Fruit fly (Drosophila melanogaster) whole organism, embryonic: ENCODE results near the gene CG13285.
A peak's percentile ranks its signal among the peaks of the same experiment; 100 is the strongest.

ENCODE experiments used
- CG10274 ChIP-seq: fragments of 200-800 bp; sonication (Bioruptor generic); optimal IDR thresholded peaks from 3 replicates; lab custom pipeline; 2017; ENCODE audit warnings: missing biosample characterization, mild to moderate bottlenecking, missing genetic modification characterization
- CG12659 ChIP-seq: fragments of 200-800 bp; sonication (Bioruptor generic); optimal IDR thresholded peaks from 3 replicates; lab custom pipeline; 2017; ENCODE audit warnings: mild to moderate bottlenecking, missing biosample characterization, missing genetic modification reagents, missing genetic modification characterization
- CG13424 ChIP-seq: fragments of 200-800 bp; sonication (Bioruptor generic); optimal IDR thresholded peaks from 2 replicates; lab custom pipeline; 2019; ENCODE audit warnings: missing biosample characterization, mild to moderate bottlenecking, missing genetic modification characterization, moderate library complexity
- CG1603 ChIP-seq: fragments of 200-800 bp; sonication (Bioruptor generic); optimal IDR thresholded peaks from 2 replicates; lab custom pipeline; 2019; ENCODE audit warnings: missing biosample characterization, mild to moderate bottlenecking, missing genetic modification characterization, moderate library complexity
- CG1792 ChIP-seq: fragments of 200-800 bp; sonication (Bioruptor generic); optimal IDR thresholded peaks from 2 replicates; lab custom pipeline; 2016; ENCODE audit warnings: missing biosample characterization, missing genetic modification characterization
- CG18599 ChIP-seq: fragments of 200-800 bp; sonication (Bioruptor generic); optimal IDR thresholded peaks from 3 replicates; lab custom pipeline; 2017; ENCODE audit warnings: missing biosample characterization, missing genetic modification characterization, mild to moderate bottlenecking, moderate library complexity, missing genetic modification reagents
- CG31365 ChIP-seq: fragments of 200-800 bp; sonication (Bioruptor generic); optimal IDR thresholded peaks from 2 replicates; lab custom pipeline; 2018; ENCODE audit warnings: missing biosample characterization, mild to moderate bottlenecking, missing genetic modification characterization
- CG32772 ChIP-seq: fragments of 200-800 bp; sonication (Bioruptor generic); IDR thresholded peaks from 2 replicates; pipeline ENCODE4 v1.3.6; 2022; ENCODE audit warnings: missing biosample characterization, missing genetic modification characterization
- CG4617 ChIP-seq: fragments of 200-800 bp; sonication (Bioruptor generic); optimal IDR thresholded peaks from 3 replicates; lab custom pipeline; 2016; ENCODE audit warnings: missing biosample characterization, missing genetic modification characterization, borderline replicate concordance
- CG5180 ChIP-seq: fragments of 200-800 bp; sonication (Bioruptor generic); optimal IDR thresholded peaks from 3 replicates; lab custom pipeline; 2017; ENCODE audit warnings: missing biosample characterization, missing genetic modification characterization, mild to moderate bottlenecking, moderate library complexity, missing genetic modification reagents
- CG7987 ChIP-seq: fragments of 200-800 bp; sonication (Bioruptor generic); optimal IDR thresholded peaks from 2 replicates; lab custom pipeline; 2018; ENCODE audit warnings: missing biosample characterization, mild to moderate bottlenecking, missing genetic modification characterization, moderate library complexity
- CG8359 ChIP-seq: fragments of 200-800 bp; sonication (Bioruptor generic); optimal IDR thresholded peaks from 2 replicates; lab custom pipeline; 2017; ENCODE audit warnings: missing biosample characterization, mild to moderate bottlenecking, missing genetic modification characterization, borderline replicate concordance
- CG9817 ChIP-seq: fragments of 200-800 bp; sonication (Bioruptor generic); optimal IDR thresholded peaks from 2 replicates; lab custom pipeline; 2018; ENCODE audit warnings: missing biosample characterization, mild to moderate bottlenecking, missing genetic modification characterization, moderate library complexity
- Camta ChIP-seq: fragments of 200-800 bp; sonication (Bioruptor generic); optimal IDR thresholded peaks from 2 replicates; lab custom pipeline; 2016; ENCODE audit warnings: missing biosample characterization, missing genetic modification characterization
- D ChIP-seq, 2 experiments: fragments of 200-800 bp in 1 of 2; fragments of >200 bp in 1 of 2; sonication (Bioruptor generic) in 1 of 2; optimal IDR thresholded peaks; 2 replicates in 1 of 2; 3 replicates in 1 of 2; lab custom pipeline; 2017; ENCODE audit warnings: mild to moderate bottlenecking in 1 of 2, missing biosample characterization in 1 of 2, missing genetic modification characterization in 1 of 2, missing genetic modification reagents in 1 of 2
- Dll ChIP-seq: fragments of 200-800 bp; sonication (Bioruptor generic); IDR thresholded peaks from 4 replicates; pipeline ENCODE4 v1.3.6; 2022; ENCODE audit warnings: missing biosample characterization, missing genetic modification characterization; ENCODE audit not compliant: partially characterized antibody
- E2f1 ChIP-seq: fragments of 200-800 bp; sonication (Bioruptor generic); IDR thresholded peaks from 2 replicates; pipeline ENCODE4 v1.3.6; 2022; ENCODE audit warnings: missing biosample characterization, missing genetic modification characterization
- E2f2 ChIP-seq: fragments of 200-800 bp; sonication (Bioruptor generic); IDR thresholded peaks from 2 replicates; pipeline ENCODE4 v1.3.6; 2022; ENCODE audit warnings: missing biosample characterization, missing genetic modification characterization
- Elba2 ChIP-seq: fragments of 200-800 bp; sonication (Bioruptor generic); optimal IDR thresholded peaks from 3 replicates; lab custom pipeline; 2016; ENCODE audit warnings: missing biosample characterization, missing genetic modification characterization
- GATAe ChIP-seq: fragments of 200-800 bp; sonication (Bioruptor generic); conservative IDR thresholded peaks from 2 replicates; pipeline ENCODE4 v1.3.6; 2022; ENCODE audit warnings: missing biosample characterization, missing genetic modification characterization
- Max ChIP-seq: fragments of 200-800 bp; sonication (Bioruptor generic); optimal IDR thresholded peaks from 2 replicates; lab custom pipeline; 2016; ENCODE audit warnings: missing biosample characterization, mild to moderate bottlenecking, missing genetic modification characterization
- Sox100B ChIP-seq: fragments of 200-800 bp; sonication (Bioruptor generic); optimal IDR thresholded peaks from 3 replicates; lab custom pipeline; 2018; ENCODE audit warnings: missing biosample characterization, mild to moderate bottlenecking, missing genetic modification characterization
- Stat92E ChIP-seq, 3 experiments: fragments of >200 bp in 2 of 3; fragments of 200-800 bp in 1 of 3; sonication (Bioruptor generic) in 1 of 3; optimal IDR thresholded peaks; 2 replicates each; lab custom pipeline; 2017 to 2019; ENCODE audit warnings: missing biosample characterization in 3 of 3, missing genetic modification characterization in 3 of 3, mild to moderate bottlenecking in 1 of 3, moderate library complexity in 1 of 3
- al ChIP-seq: fragments of 200-800 bp; sonication (Bioruptor generic); IDR thresholded peaks from 2 replicates; pipeline ENCODE4 v1.3.6; 2022; ENCODE audit warnings: missing biosample characterization, missing genetic modification characterization
- aop ChIP-seq: fragments of 200-800 bp; sonication (Bioruptor generic); IDR thresholded peaks from 2 replicates; pipeline ENCODE4 v1.3.6; 2022; ENCODE audit warnings: missing biosample characterization, missing genetic modification characterization
- btn ChIP-seq: fragments of 200-800 bp; sonication (Bioruptor generic); optimal IDR thresholded peaks from 2 replicates; lab custom pipeline; 2016; ENCODE audit warnings: missing biosample characterization, missing genetic modification characterization
- cad ChIP-seq: fragments of >200 bp; optimal IDR thresholded peaks from 2 replicates; lab custom pipeline; 2017; ENCODE audit warnings: missing biosample characterization, missing genetic modification characterization
- cato ChIP-seq: fragments of 200-800 bp; sonication (Bioruptor generic); optimal IDR thresholded peaks from 2 replicates; lab custom pipeline; 2016; ENCODE audit warnings: missing biosample characterization, missing genetic modification characterization, borderline replicate concordance
- chif ChIP-seq, 2 experiments: fragments of 200-800 bp; sonication (Bioruptor generic); optimal IDR thresholded peaks; 3 replicates each; lab custom pipeline; 2016; ENCODE audit warnings: missing biosample characterization in 2 of 2, missing genetic modification characterization in 2 of 2
- corto ChIP-seq: fragments of 200-800 bp; sonication (Bioruptor generic); optimal IDR thresholded peaks from 2 replicates; lab custom pipeline; 2016; ENCODE audit warnings: missing biosample characterization, mild to moderate bottlenecking, missing genetic modification characterization, moderate library complexity
- crp ChIP-seq, 2 experiments: fragments of 200-800 bp; sonication (Bioruptor generic); optimal IDR thresholded peaks; 2 replicates in 1 of 2; 3 replicates in 1 of 2; lab custom pipeline; 2017; ENCODE audit warnings: missing biosample characterization in 2 of 2, missing genetic modification characterization in 2 of 2, mild to moderate bottlenecking in 1 of 2, moderate library complexity in 1 of 2
- eyg ChIP-seq: fragments of 200-800 bp; sonication (Bioruptor generic); optimal IDR thresholded peaks from 3 replicates; lab custom pipeline; 2016; ENCODE audit warnings: missing biosample characterization, missing genetic modification characterization
- fd64A ChIP-seq: fragments of 200-800 bp; sonication (Bioruptor generic); optimal IDR thresholded peaks from 3 replicates; lab custom pipeline; 2018; ENCODE audit warnings: missing biosample characterization, mild to moderate bottlenecking, missing genetic modification characterization
- gsb-n ChIP-seq: fragments of 200-800 bp; sonication (Bioruptor generic); optimal IDR thresholded peaks from 3 replicates; lab custom pipeline; 2018; ENCODE audit warnings: missing biosample characterization, mild to moderate bottlenecking, missing genetic modification characterization
- h ChIP-seq: fragments of >200 bp; optimal IDR thresholded peaks from 2 replicates; lab custom pipeline; 2017
- kni ChIP-seq: fragments of 200-800 bp; sonication (Bioruptor generic); optimal IDR thresholded peaks from 3 replicates; lab custom pipeline; 2017; ENCODE audit warnings: mild to moderate bottlenecking, missing biosample characterization, missing genetic modification reagents, missing genetic modification characterization
- otp ChIP-seq: fragments of 200-800 bp; sonication (Bioruptor generic); IDR thresholded peaks from 3 replicates; pipeline ENCODE4, ENCODE4 v1.3.6; 2022; ENCODE audit warnings: missing biosample characterization, missing genetic modification characterization
- pan ChIP-seq, 4 experiments: fragments of >200 bp in 3 of 4; fragments of 200-800 bp in 1 of 4; sonication (Bioruptor generic) in 1 of 4; optimal IDR thresholded peaks in 3 of 4; IDR thresholded peaks in 1 of 4; 2 replicates each; pipeline versions ENCODE4 v1.3.6 to Lab custom; 2017 to 2022; ENCODE audit warnings: missing biosample characterization in 2 of 4, missing genetic modification characterization in 2 of 4, mixed read lengths in 1 of 4
- pfk ChIP-seq: fragments of 200-800 bp; sonication (Bioruptor generic); optimal IDR thresholded peaks from 2 replicates; lab custom pipeline; 2018; ENCODE audit warnings: missing biosample characterization, mild to moderate bottlenecking, missing genetic modification characterization, moderate library complexity
- pho ChIP-seq: fragments of 200-800 bp; sonication (Bioruptor generic); optimal IDR thresholded peaks from 2 replicates; lab custom pipeline; 2016; ENCODE audit warnings: missing biosample characterization, missing genetic modification characterization
- shn ChIP-seq: fragments of 200-800 bp; sonication (Bioruptor generic); optimal IDR thresholded peaks from 3 replicates; lab custom pipeline; 2016; ENCODE audit warnings: missing biosample characterization, missing genetic modification characterization
- sim ChIP-seq: fragments of 200-800 bp; sonication (Bioruptor generic); IDR thresholded peaks from 2 replicates; pipeline ENCODE4 v1.3.6; 2022; ENCODE audit warnings: missing biosample characterization, missing genetic modification characterization
- stwl ChIP-seq: fragments of 200-800 bp; sonication (Bioruptor generic); optimal IDR thresholded peaks from 3 replicates; lab custom pipeline; 2018; ENCODE audit warnings: missing biosample characterization, mild to moderate bottlenecking, missing genetic modification characterization, moderate library complexity
- trh ChIP-seq: fragments of 200-800 bp; sonication (Bioruptor generic); optimal IDR thresholded peaks from 2 replicates; lab custom pipeline; 2016; ENCODE audit warnings: missing biosample characterization, missing genetic modification characterization
- unc-4 ChIP-seq: fragments of 200-800 bp; sonication (Bioruptor generic); IDR thresholded peaks from 2 replicates; pipeline ENCODE4 v1.3.6; 2022; ENCODE audit warnings: missing biosample characterization, missing genetic modification characterization; ENCODE audit not compliant: partially characterized antibody
- vfl ChIP-seq: fragments of 200-800 bp; sonication (Bioruptor generic); optimal IDR thresholded peaks from 2 replicates; lab custom pipeline; 2016; ENCODE audit warnings: missing biosample characterization, missing genetic modification characterization
- vvl ChIP-seq: fragments of 200-800 bp; sonication (Bioruptor generic); IDR thresholded peaks from 2 replicates; pipeline ENCODE4 v1.3.6; 2022; ENCODE audit warnings: missing biosample characterization, missing genetic modification characterization
- wek ChIP-seq: fragments of 200-800 bp; sonication (Bioruptor generic); optimal IDR thresholded peaks from 3 replicates; lab custom pipeline; 2018; ENCODE audit warnings: missing biosample characterization, mild to moderate bottlenecking, missing genetic modification characterization, moderate library complexity

Gene CG13285

dm6 chr3L:5511959-5512358 is 23.6 kb downstream of the CG13285 start (continued):
- no peak for TF ChIP-seq kni (GFP tag; lab: Kevin White, UChicago)
- TF ChIP-seq pfk (GFP tag; lab: Kevin White, UChicago) = peak; percentile 90
- TF ChIP-seq wek (GFP tag; lab: Kevin White, UChicago) = peak; percentile 85
- no peak for TF ChIP-seq Dll (GFP tag; lab: Robert Waterston, UW)
- peak; percentile 87 for TF ChIP-seq CG9817 (tag; lab: Kevin White, UChicago)
- peak; percentile 83 for TF ChIP-seq CG31365 (tag; lab: Kevin White, UChicago)
- TF ChIP-seq Elba2 (GFP tag; lab: Kevin White, UChicago) = no peak
- TF ChIP-seq CG4617 (GFP tag; lab: Kevin White, UChicago) = peak; percentile 49
- peak; percentile 76 for TF ChIP-seq stwl (tag; lab: Kevin White, UChicago)
- TF ChIP-seq cad (GFP tag; lab: Kevin White, UChicago) = no peak
- peak; percentile 73 for TF ChIP-seq fd64A (GFP tag; lab: Kevin White, UChicago)
- TF ChIP-seq CG18599 (GFP tag; lab: Kevin White, UChicago) = peak; percentile 94
- peak; percentile 87 for TF ChIP-seq shn (GFP tag; lab: Kevin White, UChicago)
- TF ChIP-seq CG10274 (GFP tag; lab: Kevin White, UChicago) = peak; percentile 81
- peak; percentile 87 for TF ChIP-seq Camta
- TF ChIP-seq h = no peak
- TF ChIP-seq E2f1 (GFP tag; lab: Robert Waterston, UW) = peak; percentile 55; the same call in 1 of the 2 replicates
- TF ChIP-seq GATAe (GFP tag; lab: Robert Waterston, UW) = peak; percentile 32; the same call in 1 of the 2 replicates
- no peak for TF ChIP-seq pan (optimal IDR thresholded peaks at IDR 0.05; lab: Kevin White, UChicago)
- TF ChIP-seq pan (GFP tag; optimal IDR thresholded peaks at IDR 0.05 in 1 of 2, IDR thresholded peaks at IDR 0.05 in 1 of 2) = peak in 1 of 2 experiments; percentile 89
- TF ChIP-seq CG8359 (GFP tag; lab: Kevin White, UChicago) = peak; percentile 39
- peak; percentile 61 to 91 for TF ChIP-seq chif (GFP tag; optimal IDR thresholded peaks at IDR 0.05; lab: Kevin White, UChicago)
- 0 out of 2 replicates have a peak, but pooled peaks have one; percentile 18 for TF ChIP-seq sim (GFP tag; lab: Robert Waterston, UW)
- TF ChIP-seq E2f2 (GFP tag; lab: Robert Waterston, UW) = peak; percentile 70
- TF ChIP-seq CG7987 (GFP tag; lab: Kevin White, UChicago) = peak; percentile 98
- peak; percentile 77 for TF ChIP-seq CG13424
- TF ChIP-seq eyg (GFP tag; lab: Kevin White, UChicago) = peak; percentile 92
- peak; percentile 72 for TF ChIP-seq Sox100B (GFP tag; lab: Kevin White, UChicago)
- peak; percentile 69 for TF ChIP-seq CG5180
- peak in 1 of 2 experiments; percentile 48 for TF ChIP-seq crp (GFP tag; optimal IDR thresholded peaks at IDR 0.05; lab: Kevin White, UChicago)
- TF ChIP-seq CG1792 (GFP tag; lab: Kevin White, UChicago) = peak; percentile 79
- TF ChIP-seq corto = no peak
- TF ChIP-seq gsb-n (tag; lab: Kevin White, UChicago) = peak; percentile 75
- TF ChIP-seq aop (GFP tag; lab: Robert Waterston, UW) = peak; percentile 60
- TF ChIP-seq vfl (GFP tag; lab: Kevin White, UChicago) = peak; percentile 78
- peak; percentile 96 for TF ChIP-seq CG1603 (tag; lab: Kevin White, UChicago)
- TF ChIP-seq otp (GFP tag; lab: Robert Waterston, UW) = peak; percentile 93
- peak; percentile 72 for TF ChIP-seq Max (GFP tag; lab: Kevin White, UChicago)
- peak; percentile 82 for TF ChIP-seq cato (GFP tag; lab: Kevin White, UChicago)
- peak; percentile 81 for TF ChIP-seq trh
- TF ChIP-seq CG32772 (GFP tag; lab: Robert Waterston, UW) = peak; percentile 48; the same call in 1 of the 2 replicates
- TF ChIP-seq btn (GFP tag; lab: Kevin White, UChicago) = peak; percentile 46
- peak; percentile 96 for TF ChIP-seq vvl (GFP tag; lab: Robert Waterston, UW)
- TF ChIP-seq D (optimal IDR thresholded peaks at IDR 0.05; lab: Kevin White, UChicago) = no peak
- peak; percentile 65 for TF ChIP-seq D (GFP tag; optimal IDR thresholded peaks at IDR 0.05; lab: Kevin White, UChicago)
- peak; percentile 79 for TF ChIP-seq al (GFP tag; lab: Robert Waterston, UW)
- TF ChIP-seq pho (GFP tag; lab: Kevin White, UChicago) = peak; percentile 88
- no peak for TF ChIP-seq Stat92E (GFP tag; optimal IDR thresholded peaks at IDR 0.05; lab: Kevin White, UChicago)
- TF ChIP-seq CG12659 = peak; percentile 91
- TF ChIP-seq unc-4 (GFP tag; lab: Robert Waterston, UW) = peak; percentile 15; the same call in 1 of the 2 replicates
